Worm (Caenorhabditis elegans): ENCODE results near the gene icd-1.

Gene icd-1

DNA sequence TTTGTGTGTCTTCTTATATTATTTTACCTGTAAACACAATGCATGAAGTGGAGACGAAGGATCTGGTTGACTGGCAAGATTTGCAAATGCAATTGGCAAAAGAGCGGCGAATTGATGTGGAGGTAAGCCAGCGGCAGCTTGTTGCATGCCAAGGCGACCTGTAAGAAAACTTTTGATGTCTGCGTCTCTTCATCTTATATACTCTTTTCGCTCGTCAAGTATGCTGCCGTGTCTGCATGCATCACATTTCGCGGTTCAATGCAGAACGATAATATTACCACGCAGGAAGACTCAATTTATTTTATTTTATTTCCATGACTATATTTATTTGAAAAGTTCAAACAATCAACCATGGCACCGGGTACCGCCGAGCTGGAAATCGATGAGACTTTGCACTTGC is 12.5 kb upstream of the icd-1 start, which contains the start of gene vps-33.2 (continued):
- TF ChIP-seq athp-1 (tag; optimal IDR thresholded peaks at IDR 0.05) (no peak), hmg-1.2 (GFP tag; IDR thresholded peaks at IDR 0.05) (peak; percentile 99), T07F8.4 (tag; optimal IDR thresholded peaks at IDR 0.05) (no peak), sptf-2 (GFP tag; optimal IDR thresholded peaks at IDR 0.05) (no peak), dpff-1 (tag; optimal IDR thresholded peaks at IDR 0.05) (no peak), him-1 (tag; optimal IDR thresholded peaks at IDR 0.05) (no peak), snpc-1.1 (tag; optimal IDR thresholded peaks at IDR 0.05; ENCODE audit: insufficient read depth) (no peak), snpc-1.3 (tag; optimal IDR thresholded peaks at IDR 0.05; ENCODE audit: insufficient read depth) (no peak), lsl-1 (GFP tag; optimal IDR thresholded peaks at IDR 0.05) (peak; percentile 50), nfya-1 (tag; optimal IDR thresholded peaks at IDR 0.05; ENCODE audit: borderline replicate concordance, insufficient read depth) (no peak), madf-8 (GFP tag; conservative IDR thresholded peaks at IDR 0.05) (no peak; the same call in 1 of the 2 replicates), ZK185.1 (tag; optimal IDR thresholded peaks at IDR 0.05; ENCODE audit: poor library complexity, severe bottlenecking) (peak; percentile 34), B0336.3 (GFP tag; IDR thresholded peaks at IDR 0.05) (no peak), zim-3 (tag; optimal IDR thresholded peaks at IDR 0.05) (no peak), mxl-1 (tag; optimal IDR thresholded peaks at IDR 0.05) (no peak), egl-18 (GFP tag; IDR thresholded peaks at IDR 0.05) (no peak), B0261.1 (tag; optimal IDR thresholded peaks at IDR 0.05) (no peak), K12H6.12 (tag; optimal IDR thresholded peaks at IDR 0.05) (no peak), attf-6 (GFP tag; IDR thresholded peaks at IDR 0.05) (no peak), nhr-90 (tag; optimal IDR thresholded peaks at IDR 0.05) (no peak), bed-1 (GFP tag; IDR thresholded peaks at IDR 0.05) (no peak), C06A6.2 (GFP tag; conservative IDR thresholded peaks at IDR 0.05) (no peak), let-526 (GFP tag; IDR thresholded peaks at IDR 0.05) (no peak), egl-44 (GFP tag; IDR thresholded peaks at IDR 0.05) (no peak), tbp1 (GFP tag; optimal IDR thresholded peaks at IDR 0.05) (peak; percentile 27), ccch-3 (GFP tag; optimal IDR thresholded peaks at IDR 0.05) (no peak), mes-4 (tag; optimal IDR thresholded peaks at IDR 0.05) (no peak), aptf-3 (GFP tag; IDR thresholded peaks at IDR 0.05) (no peak), ceh-58 (GFP tag; IDR thresholded peaks at IDR 0.05) (no peak), madf-10 (tag; optimal IDR thresholded peaks at IDR 0.05) (no peak), gei-17 (GFP tag; optimal IDR thresholded peaks at IDR 0.05) (no peak), fkh-3 (tag; optimal IDR thresholded peaks at IDR 0.05) (no peak), lin-35 (GFP tag; optimal IDR thresholded peaks at IDR 0.05) (no peak), F57C9.4 (tag; optimal IDR thresholded peaks at IDR 0.05) (no peak), lin-40 (tag; optimal IDR thresholded peaks at IDR 0.05) (peak; percentile 3)

DNA sequence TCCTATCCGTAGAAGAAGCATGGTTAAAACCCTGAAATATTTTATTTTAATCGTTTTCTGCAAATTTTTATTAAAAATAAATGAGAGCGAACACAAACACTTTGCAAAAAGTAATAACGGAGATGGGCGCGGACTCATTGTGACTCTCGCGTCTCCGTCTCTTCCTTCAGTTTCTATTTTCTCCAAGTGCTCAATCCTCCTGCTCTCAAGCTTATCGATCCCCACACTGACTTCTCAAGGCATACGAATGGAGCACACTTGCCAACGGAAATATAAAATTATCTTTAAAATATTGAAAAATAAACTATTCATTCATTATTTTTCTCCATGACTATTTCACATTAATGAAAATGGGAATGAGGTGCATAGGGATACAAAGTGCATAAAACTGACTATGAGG is 9.6 kb upstream of the icd-1 start, which contains the start of gene dnj-8:
Gene dnj-8, minus strand, starts transcription at position 31 of the 400 bp plus-strand sequence.
- TF ChIP-seq fkh-3 (tag; optimal IDR thresholded peaks at IDR 0.05) (no peak), ztf-28 (GFP tag; IDR thresholded peaks at IDR 0.05) (no peak), K11D2.4 (GFP tag; IDR thresholded peaks at IDR 0.05) (no peak), Y95B8A.8 (GFP tag; IDR thresholded peaks at IDR 0.05) (no peak), lsy-27 (tag; optimal IDR thresholded peaks at IDR 0.05; ENCODE audit: borderline replicate concordance, insufficient read depth) (no peak), tlf-1 (GFP tag; optimal IDR thresholded peaks at IDR 0.05) (no peak)
